Worm (Caenorhabditis elegans) whole organism, L2 larva: ENCODE results near the gene fat-5.

ENCODE experiments used
- aly-2 ChIP-seq: fragments of 150-350 bp; optimal IDR thresholded peaks from 2 replicates; lab custom pipeline; 2014; ENCODE audit warnings: missing biosample characterization, missing genetic modification characterization
- ama-1 ChIP-seq: fragments of 150-350 bp; optimal IDR thresholded peaks from 2 replicates; lab custom pipeline; 2018; ENCODE audit warnings: inconsistent platforms
- ceh-16 ChIP-seq: fragments of 150-350 bp; optimal IDR thresholded peaks from 2 replicates; lab custom pipeline; 2014; ENCODE audit warnings: missing biosample characterization, missing genetic modification characterization
- dmd-4 ChIP-seq: sonication (generic microtip); optimal IDR thresholded peaks from 2 replicates; lab custom pipeline; 2017; ENCODE audit warnings: missing biosample characterization, missing genetic modification characterization
- elt-1 ChIP-seq: fragments of 150-350 bp; optimal IDR thresholded peaks from 2 replicates; lab custom pipeline; 2014; ENCODE audit warnings: missing biosample characterization, missing genetic modification characterization
- lin-13 ChIP-seq: fragments of 150-350 bp; optimal IDR thresholded peaks from 2 replicates; lab custom pipeline; 2014; ENCODE audit warnings: missing biosample characterization, missing genetic modification reagents, missing genetic modification characterization
- mdl-1 ChIP-seq, 2 experiments: fragments of 150-350 bp in 1 of 2; sonication (generic microtip) in 1 of 2; optimal IDR thresholded peaks; 2 replicates each; lab custom pipeline; 2017; ENCODE audit warnings: missing biosample characterization in 2 of 2, missing genetic modification characterization in 2 of 2
- nhr-11 ChIP-seq: fragments of 150-350 bp; optimal IDR thresholded peaks from 2 replicates; lab custom pipeline; 2014; ENCODE audit warnings: missing biosample characterization, missing genetic modification characterization
- nhr-237 ChIP-seq: fragments of 150-350 bp; optimal IDR thresholded peaks from 2 replicates; lab custom pipeline; 2014; ENCODE audit warnings: missing biosample characterization, missing genetic modification characterization
- nhr-6 ChIP-seq: fragments of 150-350 bp; optimal IDR thresholded peaks from 2 replicates; lab custom pipeline; 2014; ENCODE audit warnings: missing biosample characterization, missing genetic modification characterization
- snpc-4 ChIP-seq: fragments of 150-350 bp; optimal IDR thresholded peaks from 2 replicates; lab custom pipeline; 2014; ENCODE audit warnings: missing biosample characterization, missing genetic modification characterization
- unc-39 ChIP-seq: fragments of 150-350 bp; optimal IDR thresholded peaks from 2 replicates; lab custom pipeline; 2014; ENCODE audit warnings: missing biosample characterization, missing genetic modification characterization
- unc-62 ChIP-seq: fragments of 150-350 bp; optimal IDR thresholded peaks from 2 replicates; lab custom pipeline; 2014; ENCODE audit warnings: missing biosample characterization, missing genetic modification reagents, missing genetic modification characterization
- ztf-4 ChIP-seq: fragments of 150-350 bp; optimal IDR thresholded peaks from 2 replicates; lab custom pipeline; 2014; ENCODE audit warnings: missing biosample characterization, missing genetic modification characterization

DNA sequence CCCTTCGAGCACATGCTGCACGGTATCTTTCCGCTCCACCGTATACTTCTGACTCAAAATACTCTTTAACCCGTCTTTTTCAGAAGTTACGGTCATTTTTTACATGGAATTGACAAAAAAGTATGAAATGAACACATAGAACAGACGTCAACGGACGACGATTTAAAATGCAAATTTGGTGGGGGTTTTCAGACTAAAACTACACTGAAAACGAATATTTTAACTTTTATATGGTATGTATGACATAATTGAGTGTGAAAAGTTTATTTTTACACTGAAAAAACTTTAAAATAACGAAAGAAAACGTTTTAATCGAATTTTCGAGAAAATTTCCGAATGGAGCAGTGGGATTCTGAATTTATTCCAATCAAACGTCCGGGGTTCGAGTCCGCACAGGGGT is 22.2 kb downstream of the fat-5 start, which contains the start of gene twk-36:
- no peak for TF ChIP-seq nhr-6 (tag; lab: Kevin White, UChicago)
- TF ChIP-seq ama-1 (lab: Kevin White, UChicago) = no peak
- TF ChIP-seq ceh-16 (tag; lab: Kevin White, UChicago) = no peak
- no peak for TF ChIP-seq dmd-4
- TF ChIP-seq nhr-237 = no peak
- no peak for TF ChIP-seq elt-1 (tag; lab: Kevin White, UChicago)
- TF ChIP-seq nhr-11 (tag; lab: Kevin White, UChicago) = no peak
- no peak for TF ChIP-seq ztf-4 (tag; lab: Kevin White, UChicago)
- no peak for TF ChIP-seq unc-62 (GFP tag; lab: Kevin White, UChicago)
- no peak for TF ChIP-seq aly-2 (tag; lab: Kevin White, UChicago)
- no peak for TF ChIP-seq snpc-4 (tag; lab: Kevin White, UChicago)
- TF ChIP-seq unc-39 = no peak
- no peak for TF ChIP-seq mdl-1 (tag; optimal IDR thresholded peaks at IDR 0.05; lab: Kevin White, UChicago)
- no peak for TF ChIP-seq lin-13 (GFP tag; lab: Kevin White, UChicago)
